Worm (Caenorhabditis elegans): ENCODE results near the gene F49E12.8.

- TF ChIP-seq nhr-28 (tag; optimal IDR thresholded peaks at IDR 0.05) (no peak), nhr-12 (tag; optimal IDR thresholded peaks at IDR 0.05) (no peak), nhr-237 (tag; optimal IDR thresholded peaks at IDR 0.05) (no peak), mab-5 (tag; optimal IDR thresholded peaks at IDR 0.05) (no peak), nhr-76 (tag; optimal IDR thresholded peaks at IDR 0.05) (no peak), elt-1 (tag; optimal IDR thresholded peaks at IDR 0.05; ENCODE audit: borderline replicate concordance, insufficient read depth) (no peak), lsy-2 (tag; optimal IDR thresholded peaks at IDR 0.05) (no peak), unc-39 (tag; optimal IDR thresholded peaks at IDR 0.05) (no peak), blmp-1 (tag; optimal IDR thresholded peaks at IDR 0.05) (no peak), snpc-4 (tag; optimal IDR thresholded peaks at IDR 0.05) (no peak), hlh-1 (tag; optimal IDR thresholded peaks at IDR 0.05) (no peak), ces-1 (GFP tag; optimal IDR thresholded peaks at IDR 0.05) (no peak), ceh-43 (GFP tag; optimal IDR thresholded peaks at IDR 0.05) (no peak), lin-32 (GFP tag; optimal IDR thresholded peaks at IDR 0.05) (no peak)
These were observed 7.2 kb downstream of the F49E12.8 start for ce11 chrII:8386897-8387296.
